Fruit fly (Drosophila melanogaster) whole organism, embryonic: ENCODE measurements around the gene CG33795.
A peak's percentile ranks its signal among the peaks of the same experiment; 100 is the strongest.

Experiments used
- Adf1 ChIP-seq: fragments of 200-800 bp; sonication (Bioruptor generic); IDR thresholded peaks from 2 replicates; pipeline ENCODE4 v1.3.6; 2022; ENCODE audit warnings: missing biosample characterization, missing genetic modification characterization
- Antp ChIP-seq: fragments of 200-800 bp; sonication (Bioruptor generic); optimal IDR thresholded peaks from 3 replicates; lab custom pipeline; 2016; ENCODE audit warnings: missing biosample characterization, missing genetic modification characterization
- B-H2 ChIP-seq: fragments of 200-800 bp; sonication (Bioruptor generic); optimal IDR thresholded peaks from 2 replicates; lab custom pipeline; 2018; ENCODE audit warnings: missing biosample characterization, mild to moderate bottlenecking, missing genetic modification characterization
- CG10462 ChIP-seq: fragments of 200-800 bp; sonication (Bioruptor generic); optimal IDR thresholded peaks from 2 replicates; lab custom pipeline; 2016; ENCODE audit warnings: missing biosample characterization, missing genetic modification characterization
- CG10543 ChIP-seq: fragments of 200-800 bp; sonication (Bioruptor generic); optimal IDR thresholded peaks from 3 replicates; lab custom pipeline; 2017; ENCODE audit warnings: missing biosample characterization, mild to moderate bottlenecking, missing genetic modification characterization, moderate library complexity
- CG10565 ChIP-seq: fragments of 200-800 bp; sonication (Bioruptor generic); optimal IDR thresholded peaks from 3 replicates; lab custom pipeline; 2016; ENCODE audit warnings: missing biosample characterization, mild to moderate bottlenecking, missing genetic modification characterization
- CG11085 ChIP-seq: fragments of 200-800 bp; sonication (Bioruptor generic); IDR thresholded peaks from 2 replicates; pipeline ENCODE4 v1.3.6; 2022; ENCODE audit warnings: missing biosample characterization, missing genetic modification characterization
- CG12071 ChIP-seq: fragments of 200-800 bp; sonication (Bioruptor generic); optimal IDR thresholded peaks from 3 replicates; lab custom pipeline; 2018; ENCODE audit warnings: missing biosample characterization, mild to moderate bottlenecking, missing genetic modification characterization
- CG12769 ChIP-seq: fragments of 200-800 bp; sonication (Bioruptor generic); optimal IDR thresholded peaks from 2 replicates; lab custom pipeline; 2019; ENCODE audit warnings: missing biosample characterization, mild to moderate bottlenecking, missing genetic modification characterization, moderate library complexity
- CG13894 ChIP-seq: fragments of 200-800 bp; sonication (Bioruptor generic); optimal IDR thresholded peaks from 3 replicates; lab custom pipeline; 2018; ENCODE audit warnings: missing biosample characterization, mild to moderate bottlenecking, missing genetic modification characterization, moderate library complexity
- CG15514 ChIP-seq: fragments of 200-800 bp; sonication (Bioruptor generic); optimal IDR thresholded peaks from 3 replicates; lab custom pipeline; 2017; ENCODE audit warnings: missing biosample characterization, missing genetic modification characterization, mild to moderate bottlenecking, moderate library complexity, missing genetic modification reagents
- CG17186 ChIP-seq: fragments of 200-800 bp; sonication (Bioruptor generic); optimal IDR thresholded peaks from 3 replicates; lab custom pipeline; 2017; ENCODE audit warnings: missing biosample characterization, missing genetic modification reagents, missing genetic modification characterization
- CG17359 ChIP-seq: fragments of 200-800 bp; sonication (Bioruptor generic); optimal IDR thresholded peaks from 3 replicates; lab custom pipeline; 2018; ENCODE audit warnings: missing biosample characterization, mild to moderate bottlenecking, missing genetic modification characterization, moderate library complexity
- CG4820 ChIP-seq: fragments of 200-800 bp; sonication (Bioruptor generic); optimal IDR thresholded peaks from 3 replicates; lab custom pipeline; 2016; ENCODE audit warnings: missing biosample characterization, missing genetic modification characterization
- CG4854 ChIP-seq: fragments of 200-800 bp; sonication (Bioruptor generic); optimal IDR thresholded peaks from 2 replicates; lab custom pipeline; 2016; ENCODE audit warnings: missing biosample characterization, missing genetic modification characterization, inconsistent platforms
- CG6813 ChIP-seq: fragments of 200-800 bp; sonication (Bioruptor generic); optimal IDR thresholded peaks from 2 replicates; lab custom pipeline; 2017; ENCODE audit warnings: missing biosample characterization, missing genetic modification characterization, mild to moderate bottlenecking, moderate library complexity, missing genetic modification reagents
- HLH4C ChIP-seq: fragments of 200-800 bp; sonication (Bioruptor generic); IDR thresholded peaks from 3 replicates; pipeline ENCODE4 v1.3.6; 2022; ENCODE audit warnings: missing biosample characterization, missing genetic modification characterization; ENCODE audit not compliant: partially characterized antibody
- Hsf ChIP-seq: fragments of 200-800 bp; sonication (Bioruptor generic); optimal IDR thresholded peaks from 3 replicates; lab custom pipeline; 2016; ENCODE audit warnings: missing biosample characterization, missing genetic modification characterization
- MBD-R2 ChIP-seq: fragments of 200-800 bp; sonication (Bioruptor generic); IDR thresholded peaks from 2 replicates; pipeline ENCODE4 v1.3.6; 2022; ENCODE audit warnings: missing biosample characterization, missing genetic modification characterization
- Med ChIP-seq: fragments of 200-800 bp; sonication (Bioruptor generic); peaks from one replicate; lab custom pipeline; 2016; ENCODE audit warnings: missing biosample characterization, missing genetic modification characterization, mild to moderate bottlenecking, inconsistent platforms, moderate library complexity
- NC2α ChIP-seq: fragments of 200-800 bp; sonication (Bioruptor generic); optimal IDR thresholded peaks from 2 replicates; lab custom pipeline; 2016; ENCODE audit warnings: missing biosample characterization, missing genetic modification characterization
- Pdp1 ChIP-seq, 2 experiments: fragments of 200-800 bp; sonication (Bioruptor generic); optimal IDR thresholded peaks; 3 replicates each; lab custom pipeline; 2016; ENCODE audit warnings: missing biosample characterization in 2 of 2, missing genetic modification characterization in 2 of 2, mild to moderate bottlenecking in 1 of 2, moderate library complexity in 1 of 2
- Rfx ChIP-seq: fragments of 200-800 bp; sonication (Bioruptor generic); IDR thresholded peaks from 2 replicates; pipeline ENCODE4 v1.3.6; 2022; ENCODE audit warnings: missing biosample characterization, missing genetic modification characterization
- Stat92E ChIP-seq, 3 experiments: fragments of >200 bp in 2 of 3; fragments of 200-800 bp in 1 of 3; sonication (Bioruptor generic) in 1 of 3; optimal IDR thresholded peaks; 2 replicates each; lab custom pipeline; 2017 to 2019; ENCODE audit warnings: missing biosample characterization in 3 of 3, missing genetic modification characterization in 3 of 3, mild to moderate bottlenecking in 1 of 3, moderate library complexity in 1 of 3
- Trl ChIP-seq, 3 experiments: fragments of >200 bp in 2 of 3; fragments of 200-800 bp in 1 of 3; sonication (Bioruptor generic) in 1 of 3; optimal IDR thresholded peaks; 2 replicates in 1 of 3; 3 replicates in 2 of 3; lab custom pipeline; 2016 to 2017; ENCODE audit warnings: missing biosample characterization in 1 of 3, missing genetic modification characterization in 1 of 3
- caup ChIP-seq: fragments of 200-800 bp; sonication (Bioruptor generic); optimal IDR thresholded peaks from 3 replicates; lab custom pipeline; 2017; ENCODE audit warnings: missing biosample characterization, mild to moderate bottlenecking, missing genetic modification characterization, moderate library complexity; ENCODE audit not compliant: severe bottlenecking
- cg ChIP-seq: fragments of 200-800 bp; sonication (Bioruptor generic); optimal IDR thresholded peaks from 3 replicates; lab custom pipeline; 2019; ENCODE audit warnings: missing biosample characterization, mild to moderate bottlenecking, missing genetic modification characterization, moderate library complexity
- chinmo ChIP-seq: fragments of 200-800 bp; sonication (Bioruptor generic); IDR thresholded peaks from 4 replicates; pipeline ENCODE4 v1.3.6; 2022; ENCODE audit warnings: missing biosample characterization, missing genetic modification characterization; ENCODE audit not compliant: partially characterized antibody
- ci ChIP-seq: fragments of 200-800 bp; sonication (Bioruptor generic); IDR thresholded peaks from 3 replicates; pipeline ENCODE4 v1.3.6; 2022; ENCODE audit warnings: missing biosample characterization, missing genetic modification characterization
- corto ChIP-seq: fragments of 200-800 bp; sonication (Bioruptor generic); optimal IDR thresholded peaks from 2 replicates; lab custom pipeline; 2016; ENCODE audit warnings: missing biosample characterization, mild to moderate bottlenecking, missing genetic modification characterization, moderate library complexity
- exex ChIP-seq: fragments of 200-800 bp; sonication (Bioruptor generic); optimal IDR thresholded peaks from 4 replicates; lab custom pipeline; 2018; ENCODE audit warnings: missing biosample characterization, mild to moderate bottlenecking, missing genetic modification characterization, moderate library complexity
- ftz-f1 ChIP-seq: fragments of 200-800 bp; sonication (Bioruptor generic); optimal IDR thresholded peaks from 2 replicates; lab custom pipeline; 2016; ENCODE audit warnings: missing biosample characterization, missing genetic modification characterization
- grn ChIP-seq: fragments of 200-800 bp; sonication (Bioruptor generic); optimal IDR thresholded peaks from 3 replicates; lab custom pipeline; 2017; ENCODE audit warnings: missing biosample characterization, missing genetic modification characterization
- hb ChIP-seq: fragments of 200-800 bp; sonication (Bioruptor generic); IDR thresholded peaks from 3 replicates; pipeline ENCODE4 v1.3.6; 2022; ENCODE audit warnings: missing biosample characterization, missing genetic modification characterization; ENCODE audit not compliant: partially characterized antibody
- lov ChIP-seq, 2 experiments: fragments of 200-800 bp in 1 of 2; fragments of >200 bp in 1 of 2; sonication (Bioruptor generic) in 1 of 2; IDR thresholded peaks in 1 of 2; optimal IDR thresholded peaks in 1 of 2; 2 replicates in 1 of 2; 3 replicates in 1 of 2; pipeline versions ENCODE4 v1.3.6 to Lab custom; 2017 to 2022; ENCODE audit warnings: missing biosample characterization in 1 of 2, missing genetic modification characterization in 1 of 2
- mirr ChIP-seq: fragments of 200-800 bp; sonication (Bioruptor generic); optimal IDR thresholded peaks from 3 replicates; lab custom pipeline; 2018; ENCODE audit warnings: missing biosample characterization, mild to moderate bottlenecking, missing genetic modification characterization
- nom ChIP-seq: fragments of 200-800 bp; sonication (Bioruptor generic); optimal IDR thresholded peaks from 2 replicates; lab custom pipeline; 2017; ENCODE audit warnings: missing biosample characterization, missing genetic modification characterization, mild to moderate bottlenecking, moderate library complexity, missing genetic modification reagents
- pfk ChIP-seq: fragments of 200-800 bp; sonication (Bioruptor generic); optimal IDR thresholded peaks from 2 replicates; lab custom pipeline; 2018; ENCODE audit warnings: missing biosample characterization, mild to moderate bottlenecking, missing genetic modification characterization, moderate library complexity
- rib ChIP-seq: fragments of 200-800 bp; sonication (Bioruptor generic); IDR thresholded peaks from 2 replicates; pipeline ENCODE4 v1.3.6; 2022; ENCODE audit warnings: missing biosample characterization, missing genetic modification characterization
- sd ChIP-seq: fragments of 200-800 bp; sonication (Bioruptor generic); optimal IDR thresholded peaks from 3 replicates; lab custom pipeline; 2018; ENCODE audit warnings: missing biosample characterization, mild to moderate bottlenecking, missing genetic modification characterization, moderate library complexity
- shn ChIP-seq: fragments of 200-800 bp; sonication (Bioruptor generic); optimal IDR thresholded peaks from 3 replicates; lab custom pipeline; 2016; ENCODE audit warnings: missing biosample characterization, missing genetic modification characterization
- sim ChIP-seq: fragments of 200-800 bp; sonication (Bioruptor generic); IDR thresholded peaks from 2 replicates; pipeline ENCODE4 v1.3.6; 2022; ENCODE audit warnings: missing biosample characterization, missing genetic modification characterization
- sob ChIP-seq: fragments of 200-800 bp; sonication (Bioruptor generic); IDR thresholded peaks from 2 replicates; pipeline ENCODE4 v1.3.6; 2022; ENCODE audit warnings: missing biosample characterization, missing genetic modification characterization
- sug ChIP-seq: fragments of 200-800 bp; optimal IDR thresholded peaks from 2 replicates; lab custom pipeline; 2019; ENCODE audit warnings: missing biosample characterization, mild to moderate bottlenecking, missing genetic modification characterization, moderate library complexity
- tin ChIP-seq: fragments of 200-800 bp; sonication (Bioruptor generic); optimal IDR thresholded peaks from 3 replicates; lab custom pipeline; 2016; ENCODE audit warnings: missing biosample characterization, missing genetic modification characterization
- tx ChIP-seq: fragments of 200-800 bp; sonication (Bioruptor generic); optimal IDR thresholded peaks from 2 replicates; lab custom pipeline; 2016; ENCODE audit warnings: missing biosample characterization, missing genetic modification characterization
- zfh1 ChIP-seq: fragments of 200-800 bp; sonication (Bioruptor generic); IDR thresholded peaks from 3 replicates; pipeline ENCODE4 v1.3.6; 2022; ENCODE audit warnings: missing biosample characterization, missing genetic modification characterization

Gene CG33795

dm6 chr3L:16150161-16150538, 21.0 kb downstream of the CG33795 start:
- TF ChIP-seq chinmo (GFP tag; lab: Robert Waterston, UW) (peak; percentile 91; the same call in 3 of the 4 replicates), CG10543 (GFP tag; lab: Kevin White, UChicago) (peak; percentile 65), CG10565 (GFP tag; lab: Kevin White, UChicago) (no peak), HLH4C (GFP tag; lab: Robert Waterston, UW) (peak; percentile 36; the same call in 1 of the 3 replicates), Stat92E (GFP tag; optimal IDR thresholded peaks at IDR 0.05; lab: Kevin White, UChicago) (no peak), CG12769 (tag; lab: Kevin White, UChicago) (peak; percentile 52), CG17359 (tag; lab: Kevin White, UChicago) (no peak), sd (peak; percentile 81), ftz-f1 (GFP tag; lab: Kevin White, UChicago) (peak; percentile 21), sob (no peak), pfk (no peak), Pdp1 (GFP tag; optimal IDR thresholded peaks at IDR 0.05; lab: Kevin White, UChicago) (peak in 1 of 2 experiments; percentile 94), MBD-R2 (GFP tag; lab: Robert Waterston, UW) (no peak), hb (GFP tag; lab: Robert Waterston, UW) (no peak), nom (GFP tag; lab: Kevin White, UChicago) (peak; percentile 51), CG15514 (GFP tag; lab: Kevin White, UChicago) (peak; percentile 21), sug (peak; percentile 27), grn (GFP tag; lab: Kevin White, UChicago) (peak; percentile 46), Med (peak; percentile 79), B-H2 (GFP tag; lab: Kevin White, UChicago) (peak; percentile 20), rib (GFP tag; lab: Robert Waterston, UW) (peak; percentile 39; the same call in 1 of the 2 replicates), CG17186 (no peak), cg (peak; percentile 46), Adf1 (peak; percentile 54), CG12071 (GFP tag; lab: Kevin White, UChicago) (peak; percentile 29), ci (GFP tag; lab: Robert Waterston, UW) (0 out of 3 replicates have a peak, but pooled peaks have one; percentile 14), CG13894 (tag; lab: Kevin White, UChicago) (peak; percentile 90), mirr (GFP tag; lab: Kevin White, UChicago) (peak; percentile 97), caup (peak; percentile 26), exex (tag; lab: Kevin White, UChicago) (peak; percentile 14)
- TF ChIP-seq, all 482 proteins: peak for 22

dm6 chr3L:16149418-16150160, 21.6 kb downstream of the CG33795 start:
- TF ChIP-seq CG11085 (GFP tag; lab: Robert Waterston, UW) (no peak), NC2α (GFP tag; lab: Kevin White, UChicago) (no peak), tx (GFP tag; lab: Kevin White, UChicago) (peak; percentile 19), CG6813 (GFP tag; lab: Kevin White, UChicago) (no peak), Hsf (GFP tag; lab: Kevin White, UChicago) (peak; percentile 31), tin (GFP tag; lab: Kevin White, UChicago) (no peak), mirr (GFP tag; lab: Kevin White, UChicago) (peak; percentile 90), sim (GFP tag; lab: Robert Waterston, UW) (no peak), Rfx (GFP tag; lab: Robert Waterston, UW) (peak; percentile 48; the same call in 1 of the 2 replicates), CG10462 (no peak), corto (GFP tag; lab: Kevin White, UChicago) (no peak), zfh1 (GFP tag; lab: Robert Waterston, UW) (no peak), Antp (GFP tag; lab: Kevin White, UChicago) (peak; percentile 17), Trl (optimal IDR thresholded peaks at IDR 0.05; lab: Kevin White, UChicago) (no peak), Trl (GFP tag; optimal IDR thresholded peaks at IDR 0.05; lab: Kevin White, UChicago) (peak; percentile 3), lov (optimal IDR thresholded peaks at IDR 0.05; lab: Kevin White, UChicago) (no peak), lov (GFP tag; IDR thresholded peaks at IDR 0.05; lab: Robert Waterston, UW) (no peak), shn (GFP tag; lab: Kevin White, UChicago) (peak; percentile 19), CG10543 (GFP tag; lab: Kevin White, UChicago) (peak; percentile 39), CG4854 (no peak), CG4820 (no peak)
